Fruit fly (Drosophila melanogaster): ENCODE data around the gene Nup154.

Gene Nup154

dm6 chr2L:11045467-11045914 is 40.9 kb downstream of the Nup154 start:
- no peak for TF ChIP-seq CG7101 (tag; optimal IDR thresholded peaks at IDR 0.05)
- peak; percentile 66 for TF ChIP-seq kay (GFP tag; ENCODE audit: borderline replicate concordance)

- TF ChIP-seq toe (GFP tag; optimal IDR thresholded peaks at IDR 0.05) (no peak), ovo (GFP tag; optimal IDR thresholded peaks at IDR 0.05) (no peak), Clk (GFP tag; optimal IDR thresholded peaks at IDR 0.05) (no peak), CG5204 (GFP tag; optimal IDR thresholded peaks at IDR 0.05) (no peak), CG1620 (GFP tag; optimal IDR thresholded peaks at IDR 0.05) (no peak), CG33017 (tag; optimal IDR thresholded peaks at IDR 0.05) (no peak), CG14711 (tag; optimal IDR thresholded peaks at IDR 0.05) (no peak), bab1 (GFP tag; optimal IDR thresholded peaks at IDR 0.05) (no peak), cnc (optimal IDR thresholded peaks at IDR 0.05) (no peak), CG7045 (GFP tag; optimal IDR thresholded peaks at IDR 0.05) (no peak), tj (GFP tag; optimal IDR thresholded peaks at IDR 0.05) (no peak), Crg-1 (GFP tag; optimal IDR thresholded peaks at IDR 0.05) (no peak), Mnt (GFP tag; optimal IDR thresholded peaks at IDR 0.05) (no peak), CG12768 (GFP tag; optimal IDR thresholded peaks at IDR 0.05) (no peak)
These were observed 41.4 kb downstream of the Nup154 start for dm6 chr2L:11046051-11046450.

dm6 chr2L:11048307-11048706 is 43.7 kb downstream of the Nup154 start:
- TF ChIP-seq Hr96 (GFP tag; optimal IDR thresholded peaks at IDR 0.05) (no peak), cnc (optimal IDR thresholded peaks at IDR 0.05) (no peak), Crg-1 (GFP tag; optimal IDR thresholded peaks at IDR 0.05) (no peak), CG12768 (GFP tag; optimal IDR thresholded peaks at IDR 0.05) (no peak)

- TF ChIP-seq tj (GFP tag; optimal IDR thresholded peaks at IDR 0.05), result peak; percentile 89
- no peak for TF ChIP-seq CG14711 (tag; optimal IDR thresholded peaks at IDR 0.05)
These were observed 45.1 kb downstream of the Nup154 start for dm6 chr2L:11049723-11050122.

dm6 chr2L:11051644-11052492 is 47.2 kb downstream of the Nup154 start:
- TF ChIP-seq CG14711 (tag; optimal IDR thresholded peaks at IDR 0.05) (no peak), toe (GFP tag; optimal IDR thresholded peaks at IDR 0.05) (no peak), CG7101 (tag; optimal IDR thresholded peaks at IDR 0.05) (no peak), Hr96 (GFP tag; optimal IDR thresholded peaks at IDR 0.05) (no peak), cnc (optimal IDR thresholded peaks at IDR 0.05) (no peak), tj (GFP tag; optimal IDR thresholded peaks at IDR 0.05) (no peak)

dm6 chr2L:11052493-11052788 is 47.8 kb downstream of the Nup154 start:
- no peak for TF ChIP-seq kay (GFP tag; ENCODE audit: borderline replicate concordance)
- TF ChIP-seq CG7101 (tag; optimal IDR thresholded peaks at IDR 0.05), result no peak
- no peak for TF ChIP-seq cic (GFP tag; optimal IDR thresholded peaks at IDR 0.05)
- no peak for TF ChIP-seq Crg-1 (GFP tag; optimal IDR thresholded peaks at IDR 0.05)
- TF ChIP-seq CG33017 (tag; optimal IDR thresholded peaks at IDR 0.05), result no peak
- no peak for TF ChIP-seq Hr96 (GFP tag; optimal IDR thresholded peaks at IDR 0.05)
- TF ChIP-seq CG1620 (GFP tag; optimal IDR thresholded peaks at IDR 0.05), result no peak
- TF ChIP-seq CG14711 (tag; optimal IDR thresholded peaks at IDR 0.05), result no peak
- no peak for TF ChIP-seq pad (GFP tag; optimal IDR thresholded peaks at IDR 0.05)
- TF ChIP-seq CG11617 (GFP tag; optimal IDR thresholded peaks at IDR 0.05), result no peak

dm6 chr2L:11053018-11053807 is 48.6 kb downstream of the Nup154 start:
- no peak for TF ChIP-seq tj (GFP tag; optimal IDR thresholded peaks at IDR 0.05)
- no peak for TF ChIP-seq ovo (GFP tag; optimal IDR thresholded peaks at IDR 0.05)
- TF ChIP-seq toe (GFP tag; optimal IDR thresholded peaks at IDR 0.05), result no peak
- peak; percentile 60 for TF ChIP-seq kay (GFP tag; ENCODE audit: borderline replicate concordance)
- no peak for TF ChIP-seq CG14711 (tag; optimal IDR thresholded peaks at IDR 0.05)

dm6 chr2L:11056791-11057332 is 52.2 kb downstream of the Nup154 start:
- TF ChIP-seq CG12768 (GFP tag; optimal IDR thresholded peaks at IDR 0.05) (no peak), CG14711 (tag; optimal IDR thresholded peaks at IDR 0.05) (no peak), CG7045 (GFP tag; optimal IDR thresholded peaks at IDR 0.05) (no peak), cnc (optimal IDR thresholded peaks at IDR 0.05) (no peak), tj (GFP tag; optimal IDR thresholded peaks at IDR 0.05) (no peak), CG5204 (GFP tag; optimal IDR thresholded peaks at IDR 0.05) (no peak), cic (GFP tag; optimal IDR thresholded peaks at IDR 0.05) (no peak), Mnt (GFP tag; optimal IDR thresholded peaks at IDR 0.05) (no peak), Hr96 (GFP tag; optimal IDR thresholded peaks at IDR 0.05) (no peak), bab1 (GFP tag; optimal IDR thresholded peaks at IDR 0.05) (no peak)

All from whole organism, adult.